Fruit fly (Drosophila melanogaster): Measurements from ENCODE around the gene nab.
A peak's percentile ranks its signal among the peaks of the same experiment; 100 is the strongest.

nab gene

DNA sequence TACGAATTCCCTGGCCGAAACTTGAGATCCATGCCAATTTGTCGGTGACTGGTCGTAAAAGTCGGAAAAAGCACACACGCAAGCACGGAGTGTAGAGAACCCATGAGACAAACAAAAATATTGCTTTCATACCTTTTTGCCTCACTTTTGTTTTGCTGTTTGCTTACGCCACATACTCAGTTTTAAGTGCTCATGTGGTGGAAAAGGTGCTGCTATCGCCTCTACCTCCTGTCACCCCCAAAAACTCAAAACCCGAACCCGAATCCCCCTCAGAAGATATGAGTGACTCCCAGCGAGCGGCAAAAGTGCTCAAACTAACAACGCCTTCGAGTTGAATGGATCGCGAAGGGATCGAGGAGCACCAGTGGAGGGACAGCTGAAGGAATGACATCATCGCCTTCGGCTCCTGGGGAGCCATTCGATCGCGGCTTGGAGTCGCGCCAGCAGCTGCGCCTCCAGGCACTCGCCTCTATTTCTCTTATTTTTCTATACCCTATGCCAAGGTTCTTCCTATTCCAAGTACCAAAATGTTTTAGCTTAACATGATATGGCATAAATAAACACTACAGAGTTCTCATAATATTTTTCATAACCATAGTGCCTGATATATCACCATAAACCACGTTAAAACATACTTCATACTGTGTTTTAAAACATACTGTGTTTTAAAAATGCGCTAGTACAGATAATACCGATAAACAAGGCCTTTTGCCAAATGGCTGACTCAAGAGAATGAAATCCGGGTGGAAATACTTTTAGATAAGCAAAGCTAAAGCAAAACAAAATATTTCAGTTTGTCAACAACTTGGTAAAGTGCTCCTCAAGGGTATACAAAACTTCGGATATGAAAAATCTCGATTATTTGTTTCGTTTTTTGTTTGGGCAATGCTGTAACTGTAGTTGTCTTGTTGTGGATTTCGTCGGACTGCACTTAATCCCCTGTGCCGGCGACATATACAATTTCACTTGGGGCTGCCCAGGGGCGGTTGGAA is 40.1 kb downstream of the nab start:
- TF ChIP-seq CG4496 (GFP tag; IDR thresholded peaks at IDR 0.05) (0 out of 3 replicates have a peak, but pooled peaks have one; percentile 18), Ets98B (GFP tag; IDR thresholded peaks at IDR 0.05) (no peak), CG8159 (tag; optimal IDR thresholded peaks at IDR 0.05) (no peak), CG14655 (GFP tag; optimal IDR thresholded peaks at IDR 0.05) (no peak), fd96Ca (GFP tag; IDR thresholded peaks at IDR 0.05) (no peak), CG15710 (tag; optimal IDR thresholded peaks at IDR 0.05) (no peak)

DNA sequence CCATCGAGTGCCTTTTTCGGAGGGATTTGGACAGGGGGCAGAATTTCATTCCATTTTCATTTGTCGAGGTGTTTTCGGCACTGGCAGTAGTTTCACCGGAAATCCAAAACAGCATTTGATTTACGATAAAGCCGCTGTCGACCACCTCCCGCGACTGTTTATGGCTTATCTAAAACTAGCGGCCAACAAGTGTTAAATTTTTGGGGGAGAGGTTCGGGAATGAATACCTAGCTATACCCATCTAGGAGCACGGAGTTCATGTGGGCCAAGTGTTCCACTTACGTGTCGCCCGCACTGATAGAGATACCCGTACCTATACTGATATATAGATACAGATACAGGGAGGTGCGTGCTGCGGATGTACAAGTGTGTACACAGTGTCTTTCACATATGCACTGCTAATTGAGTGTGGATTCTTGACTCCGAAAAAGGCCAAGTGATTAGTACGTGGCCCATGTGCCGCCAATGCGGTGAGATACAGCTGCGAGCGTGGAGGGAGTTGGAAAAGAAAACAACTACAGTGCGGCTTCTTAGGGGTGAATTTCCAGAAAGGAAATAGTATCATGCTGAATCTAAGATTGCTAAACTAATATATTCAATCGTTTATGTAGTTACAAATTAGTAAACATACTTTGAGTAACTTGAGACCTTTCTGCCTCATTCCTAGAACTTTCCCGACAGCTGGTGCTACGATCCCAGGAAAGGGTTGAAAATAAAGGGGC is 40.9 kb downstream of the nab start:
- TF ChIP-seq CG15710 (tag; optimal IDR thresholded peaks at IDR 0.05), result no peak
- TF ChIP-seq rn (GFP tag; IDR thresholded peaks at IDR 0.05), result no peak
- TF ChIP-seq CG13204 (GFP tag; optimal IDR thresholded peaks at IDR 0.05), result no peak
- no peak for TF ChIP-seq CG10348 (GFP tag; IDR thresholded peaks at IDR 0.05)
- no peak for TF ChIP-seq CG4496 (GFP tag; IDR thresholded peaks at IDR 0.05)
- TF ChIP-seq CG34367 (tag; optimal IDR thresholded peaks at IDR 0.05), result no peak
- no peak for TF ChIP-seq CG9948 (tag; optimal IDR thresholded peaks at IDR 0.05)
- no peak for TF ChIP-seq CG8301 (tag; optimal IDR thresholded peaks at IDR 0.05)
- no peak for TF ChIP-seq fd96Ca (GFP tag; IDR thresholded peaks at IDR 0.05)
- no peak for TF ChIP-seq Pif1B (GFP tag; optimal IDR thresholded peaks at IDR 0.05)
- TF ChIP-seq Pif1A (GFP tag; optimal IDR thresholded peaks at IDR 0.05), result no peak
- TF ChIP-seq Ets98B (GFP tag; IDR thresholded peaks at IDR 0.05), result no peak
- TF ChIP-seq CG8159 (tag; optimal IDR thresholded peaks at IDR 0.05), result no peak
- TF ChIP-seq CG32121 (GFP tag; IDR thresholded peaks at IDR 0.05), result no peak
- no peak for TF ChIP-seq CG12605 (GFP tag; IDR thresholded peaks at IDR 0.05)

DNA sequence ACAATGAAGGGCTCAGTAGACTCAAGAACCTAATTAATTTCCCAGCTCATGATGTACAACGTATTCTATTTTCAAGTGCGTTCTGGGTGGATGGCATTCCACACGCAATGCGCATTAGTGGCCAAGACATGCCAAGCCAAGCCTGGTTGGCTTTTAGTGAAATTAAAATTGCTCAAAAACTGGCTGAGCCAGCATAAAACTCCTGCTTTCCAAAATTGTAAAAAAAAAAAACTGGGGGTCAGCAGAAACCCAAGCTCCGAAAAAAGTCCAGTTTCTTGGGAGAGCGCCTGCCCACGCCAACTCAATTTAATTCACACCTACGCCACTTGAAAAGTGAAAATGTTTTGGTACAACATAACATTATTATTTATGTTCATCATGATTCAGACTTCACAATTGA is 42.4 kb downstream of the nab start:
- TF ChIP-seq CG13204 (GFP tag; optimal IDR thresholded peaks at IDR 0.05) (no peak), CG10348 (GFP tag; IDR thresholded peaks at IDR 0.05) (no peak), CG15710 (tag; optimal IDR thresholded peaks at IDR 0.05) (no peak)

DNA sequence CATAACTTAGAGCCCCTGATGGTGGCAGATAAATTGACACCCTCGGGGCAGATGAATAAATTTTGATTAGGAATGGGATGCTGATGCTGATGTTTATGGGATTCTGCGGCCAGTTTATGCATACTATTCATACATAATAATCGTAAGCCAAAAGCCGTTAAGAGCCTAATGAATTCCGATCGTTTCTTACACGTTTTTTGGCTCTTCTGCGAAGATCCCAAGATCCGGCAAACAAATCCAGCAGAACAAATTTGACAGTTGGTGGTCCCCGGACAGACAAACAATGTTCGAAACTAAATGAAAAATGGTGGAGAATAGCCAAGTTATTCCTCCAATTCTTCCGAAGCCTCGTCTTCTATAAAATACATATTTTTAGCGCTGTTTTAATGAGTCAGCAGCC is 43.2 kb downstream of the nab start:
- no peak for TF ChIP-seq Pif1B (GFP tag; optimal IDR thresholded peaks at IDR 0.05)

DNA sequence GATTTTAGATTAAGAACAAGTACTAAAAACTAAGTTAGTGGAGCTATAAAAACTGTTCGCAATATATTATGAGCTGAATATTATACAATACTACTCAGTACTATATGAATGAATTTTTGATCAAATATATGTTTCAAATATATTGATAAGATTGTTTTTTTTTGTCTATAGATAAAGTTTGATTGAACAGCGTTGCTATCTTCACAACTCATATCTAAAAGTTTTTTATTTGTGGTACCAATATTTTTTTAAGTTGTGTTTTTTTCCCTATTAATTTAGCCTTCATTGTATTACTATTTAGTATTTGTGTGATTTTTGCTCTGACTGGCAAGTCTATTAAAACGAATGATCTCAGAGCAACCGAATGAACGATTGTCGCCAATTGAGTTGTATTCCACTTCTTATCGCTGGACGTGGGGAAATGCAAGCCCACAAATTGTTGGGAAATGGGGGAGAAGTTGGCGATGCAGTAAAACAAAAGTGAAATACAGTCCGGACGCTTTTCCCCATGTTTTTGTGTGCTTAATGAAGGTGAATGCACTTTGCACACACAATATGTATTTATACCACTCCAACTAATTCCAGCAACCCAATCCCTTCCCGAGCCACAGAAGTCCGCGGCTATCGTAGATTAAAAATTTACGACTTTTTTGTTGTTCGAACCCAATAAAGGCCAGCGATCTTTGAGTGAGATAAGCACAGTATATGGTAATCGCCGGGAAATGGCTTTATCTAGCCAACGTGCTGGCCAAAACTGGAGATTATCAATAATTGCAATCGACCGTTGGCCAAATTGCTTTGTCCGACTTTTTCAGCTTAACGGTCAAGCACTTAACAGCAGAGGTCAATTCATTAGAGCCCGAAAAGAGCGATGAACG is 44.0 kb downstream of the nab start:
- TF ChIP-seq Ets98B (GFP tag; IDR thresholded peaks at IDR 0.05) (peak; percentile 46; the same call in 1 of the 2 replicates), CG17806 (tag; optimal IDR thresholded peaks at IDR 0.05) (peak; percentile 36), fd96Ca (GFP tag; IDR thresholded peaks at IDR 0.05) (no peak), D1 (tag; optimal IDR thresholded peaks at IDR 0.05) (no peak), CG14655 (GFP tag; optimal IDR thresholded peaks at IDR 0.05) (no peak), EcR (GFP tag; optimal IDR thresholded peaks at IDR 0.05) (peak; percentile 63), CG10348 (GFP tag; IDR thresholded peaks at IDR 0.05) (no peak), CG4496 (GFP tag; IDR thresholded peaks at IDR 0.05) (peak; percentile 43; the same call in 1 of the 3 replicates), gl (tag; optimal IDR thresholded peaks at IDR 0.05) (no peak), rn (GFP tag; IDR thresholded peaks at IDR 0.05) (no peak), CG12605 (GFP tag; IDR thresholded peaks at IDR 0.05) (peak; percentile 36; the same call in 1 of the 2 replicates), CG15710 (tag; optimal IDR thresholded peaks at IDR 0.05) (no peak), CG8159 (tag; optimal IDR thresholded peaks at IDR 0.05) (peak; percentile 47), CG9948 (tag; optimal IDR thresholded peaks at IDR 0.05) (peak; percentile 8), CG13204 (GFP tag; optimal IDR thresholded peaks at IDR 0.05) (no peak), Pif1B (GFP tag; optimal IDR thresholded peaks at IDR 0.05) (no peak), Snoo (tag; optimal IDR thresholded peaks at IDR 0.05) (no peak), CG8301 (tag; optimal IDR thresholded peaks at IDR 0.05) (peak; percentile 40), CG34367 (tag; optimal IDR thresholded peaks at IDR 0.05) (no peak), CG32121 (GFP tag; IDR thresholded peaks at IDR 0.05) (peak; percentile 59; the same call in 1 of the 2 replicates), Pif1A (GFP tag; optimal IDR thresholded peaks at IDR 0.05) (no peak)

DNA sequence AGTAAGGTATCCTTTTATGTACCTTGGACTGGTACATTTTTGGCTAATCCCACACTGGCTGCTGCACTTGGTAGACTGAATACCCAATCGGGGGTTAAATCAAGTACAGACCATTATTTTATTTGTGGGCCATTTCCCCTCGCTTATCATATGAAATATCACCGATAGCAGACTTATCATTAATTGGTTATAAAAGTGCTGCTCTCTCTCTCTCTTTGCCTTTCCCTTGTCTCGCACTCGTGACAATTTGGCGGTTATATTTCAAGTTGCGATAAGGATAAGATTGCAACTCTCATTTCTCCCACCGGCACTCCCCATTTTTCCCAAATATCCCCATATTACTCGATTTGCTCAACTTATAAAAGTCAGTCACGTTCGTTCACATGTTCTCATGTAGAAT is 45.0 kb downstream of the nab start:
- TF ChIP-seq CG9948 (tag; optimal IDR thresholded peaks at IDR 0.05) (no peak), gl (tag; optimal IDR thresholded peaks at IDR 0.05) (no peak), CG14655 (GFP tag; optimal IDR thresholded peaks at IDR 0.05) (no peak), Snoo (tag; optimal IDR thresholded peaks at IDR 0.05) (no peak), fd96Ca (GFP tag; IDR thresholded peaks at IDR 0.05) (no peak), CG4496 (GFP tag; IDR thresholded peaks at IDR 0.05) (no peak), CG32121 (GFP tag; IDR thresholded peaks at IDR 0.05) (no peak)
